Fruit fly (Drosophila melanogaster) Kc167 (cell line): ENCODE results near the gene CG43082.

Source experiments
- Myc ChIP-seq: fragments of >200 bp; optimal IDR thresholded peaks from 2 replicates; lab custom pipeline; 2017; ENCODE audit warnings: missing external identifiers
- Sin3A ChIP-seq: fragments of >200 bp; optimal IDR thresholded peaks from 2 replicates; lab custom pipeline; 2018; ENCODE audit warnings: missing external identifiers
- h ChIP-seq: fragments of >200 bp; optimal IDR thresholded peaks from 3 replicates; lab custom pipeline; 2018; ENCODE audit warnings: missing external identifiers
- insv ChIP-seq: fragments of >200 bp; optimal IDR thresholded peaks from 3 replicates; lab custom pipeline; 2018; ENCODE audit warnings: missing external identifiers
- psq ChIP-seq: fragments of >200 bp; optimal IDR thresholded peaks from 2 replicates; lab custom pipeline; 2017; ENCODE audit warnings: missing external identifiers
- ttk ChIP-seq: sonication (Bioruptor generic); optimal IDR thresholded peaks from 2 replicates; lab custom pipeline; 2017; ENCODE audit warnings: missing external identifiers

The CG43082 gene

dm6 chr3L:15699626-15700337 is 38.1 kb downstream of the CG43082 start, which contains the start of gene comm2:
TSS of gene comm2 (minus strand) at chr3L:15699850.
- TF ChIP-seq insv (no peak), Myc (no peak), Sin3A (lab: Kevin White, UChicago) (no peak), h (lab: Kevin White, UChicago) (no peak), ttk (lab: Kevin White, UChicago) (no peak), psq (no peak)

- no peak for TF ChIP-seq ttk (lab: Kevin White, UChicago)
- TF ChIP-seq Sin3A (lab: Kevin White, UChicago) = no peak
- no peak for TF ChIP-seq h (lab: Kevin White, UChicago)
- TF ChIP-seq Myc = no peak
- TF ChIP-seq psq = no peak
- no peak for TF ChIP-seq insv
These were observed 38.8 kb downstream of the CG43082 start for dm6 chr3L:15700338-15700966.

DNA sequence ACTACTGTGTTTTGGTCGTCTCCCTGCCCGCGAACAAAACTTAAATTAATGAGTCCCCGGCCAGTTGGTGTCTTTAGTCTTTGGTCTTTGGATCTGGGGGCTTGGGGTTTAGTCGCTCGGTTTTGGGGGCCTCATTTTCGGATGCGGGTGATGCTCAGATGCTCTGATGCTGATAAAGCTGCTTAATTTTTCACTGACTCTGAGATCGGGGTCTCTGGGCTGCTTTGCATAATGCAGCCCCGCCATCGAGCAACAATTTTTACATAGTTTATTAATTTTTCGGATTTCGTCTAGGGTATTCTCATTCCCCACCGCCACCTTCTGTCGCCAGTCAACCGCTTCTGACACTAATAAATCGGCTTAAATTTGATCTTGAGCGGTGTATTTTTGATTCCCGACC is 40.5 kb downstream of the CG43082 start:
- TF ChIP-seq psq (no peak), Myc (no peak), ttk (lab: Kevin White, UChicago) (no peak), h (lab: Kevin White, UChicago) (no peak), Sin3A (lab: Kevin White, UChicago) (no peak)

DNA sequence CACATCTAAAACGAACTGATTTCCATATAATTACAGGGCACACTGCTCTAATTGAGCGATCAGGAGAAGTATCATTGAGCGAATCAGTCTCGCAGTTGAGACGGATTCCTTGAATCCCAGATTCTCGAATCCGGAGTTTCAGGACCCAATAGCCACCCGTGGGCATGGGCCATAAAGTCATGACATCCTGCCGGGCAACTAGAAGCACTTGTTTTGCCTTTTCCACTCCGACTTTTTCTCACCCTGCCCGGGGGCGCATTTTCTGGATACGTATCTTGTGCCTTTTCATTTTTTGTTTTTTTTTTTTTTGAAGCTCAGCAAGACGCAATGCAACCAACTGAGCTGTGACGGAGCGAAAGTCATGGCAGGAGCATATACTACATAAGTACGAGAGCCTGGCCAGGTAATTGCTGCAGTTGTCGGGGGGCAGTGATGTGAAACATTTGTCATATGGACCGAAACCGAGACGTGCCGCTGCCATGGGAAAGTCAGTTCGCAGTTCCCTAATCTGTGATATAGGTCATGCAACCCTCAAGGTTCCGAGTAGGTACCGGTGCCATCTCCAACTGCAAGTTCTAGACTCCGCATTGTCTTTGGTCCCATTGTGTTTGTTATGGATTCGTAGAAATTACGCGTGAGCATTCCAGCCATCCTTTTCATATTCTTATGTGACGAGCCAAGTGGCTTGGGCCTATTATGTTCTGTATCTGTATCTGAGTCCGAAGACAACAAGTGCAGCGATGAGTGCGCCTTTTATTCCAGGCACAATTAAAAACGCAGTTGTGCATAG is 41.9 kb downstream of the CG43082 start:
- TF ChIP-seq h (lab: Kevin White, UChicago) = no peak
- TF ChIP-seq Sin3A (lab: Kevin White, UChicago) = no peak
- no peak for TF ChIP-seq Myc
- no peak for TF ChIP-seq ttk (lab: Kevin White, UChicago)
- no peak for TF ChIP-seq insv
- TF ChIP-seq psq = no peak

DNA sequence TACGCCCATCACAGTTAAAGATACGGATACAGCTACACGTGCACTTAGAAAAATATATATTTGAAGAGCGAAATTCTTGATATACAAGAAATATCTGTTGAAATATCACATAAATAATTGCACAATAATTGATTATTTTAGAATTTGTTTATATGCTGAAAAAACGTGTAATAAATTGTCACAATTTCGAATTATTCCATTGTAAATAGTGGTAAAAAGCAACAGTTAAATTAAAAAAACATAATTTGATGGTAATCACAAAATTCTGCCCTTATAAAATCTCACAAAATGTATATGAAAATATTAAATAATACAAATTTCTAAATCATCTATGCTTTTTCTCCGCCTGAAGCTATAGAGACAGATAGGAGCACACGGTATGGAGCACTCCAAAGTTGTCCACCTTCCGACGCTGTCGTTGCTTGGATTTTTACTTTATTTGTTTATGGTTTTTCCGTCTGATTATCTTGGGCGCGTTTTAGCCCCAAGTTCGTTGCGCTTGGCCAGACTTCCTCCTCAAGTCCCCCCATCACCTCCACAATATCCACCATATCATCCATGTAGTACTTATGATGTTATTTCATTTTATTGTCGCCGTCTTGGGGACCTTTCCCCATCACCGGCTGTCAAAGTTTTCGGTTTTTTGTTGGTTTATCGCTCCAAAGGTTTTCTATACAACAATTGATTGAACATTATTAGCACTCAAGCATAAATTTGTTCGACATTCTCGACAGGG is 42.8 kb downstream of the CG43082 start:
- TF ChIP-seq ttk (lab: Kevin White, UChicago) (no peak), h (lab: Kevin White, UChicago) (no peak), Myc (no peak), insv (no peak), Sin3A (lab: Kevin White, UChicago) (no peak), psq (no peak)

DNA sequence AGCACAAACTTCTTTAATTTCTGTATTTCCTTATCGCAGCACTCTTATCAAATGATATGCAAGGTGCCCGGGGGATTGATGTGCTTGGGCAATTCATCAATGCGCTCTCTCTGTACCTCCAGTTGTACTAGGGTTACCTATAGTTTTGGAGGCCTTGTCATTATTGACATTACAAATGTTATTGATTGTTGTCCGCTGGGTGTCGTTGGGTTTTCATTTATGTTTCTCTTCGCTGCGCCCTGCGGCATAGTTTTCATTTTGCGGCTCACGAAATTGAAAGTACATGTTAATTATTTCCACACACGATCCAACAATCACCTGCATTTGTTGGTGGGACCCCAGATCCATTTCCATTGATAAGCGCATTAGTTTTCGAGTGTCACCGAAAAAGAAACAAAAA is 44.5 kb downstream of the CG43082 start:
- no peak for TF ChIP-seq Myc
- TF ChIP-seq ttk (lab: Kevin White, UChicago) = no peak
- TF ChIP-seq insv = no peak
- no peak for TF ChIP-seq Sin3A (lab: Kevin White, UChicago)
- TF ChIP-seq h (lab: Kevin White, UChicago) = no peak
- TF ChIP-seq psq = no peak

DNA sequence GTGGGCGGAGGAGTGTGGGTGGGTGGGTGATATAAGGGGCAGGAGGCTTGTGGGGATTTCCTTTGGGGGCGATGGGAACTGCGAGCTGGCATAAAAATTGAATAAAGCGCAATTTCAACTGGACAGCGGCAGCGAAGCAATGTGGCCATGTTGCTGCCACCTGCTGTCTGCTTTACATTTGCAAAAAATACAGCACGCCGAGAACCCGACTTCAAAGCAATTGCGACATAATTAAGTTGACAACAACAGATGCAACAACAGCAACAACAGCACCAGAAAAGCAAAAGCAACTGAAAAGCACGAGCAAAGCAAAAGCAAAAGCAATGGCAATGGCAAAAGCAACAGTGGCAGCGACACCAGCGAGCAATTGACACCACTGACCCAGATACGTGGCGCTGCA is 46.5 kb downstream of the CG43082 start:
- TF ChIP-seq ttk (lab: Kevin White, UChicago) = no peak

DNA sequence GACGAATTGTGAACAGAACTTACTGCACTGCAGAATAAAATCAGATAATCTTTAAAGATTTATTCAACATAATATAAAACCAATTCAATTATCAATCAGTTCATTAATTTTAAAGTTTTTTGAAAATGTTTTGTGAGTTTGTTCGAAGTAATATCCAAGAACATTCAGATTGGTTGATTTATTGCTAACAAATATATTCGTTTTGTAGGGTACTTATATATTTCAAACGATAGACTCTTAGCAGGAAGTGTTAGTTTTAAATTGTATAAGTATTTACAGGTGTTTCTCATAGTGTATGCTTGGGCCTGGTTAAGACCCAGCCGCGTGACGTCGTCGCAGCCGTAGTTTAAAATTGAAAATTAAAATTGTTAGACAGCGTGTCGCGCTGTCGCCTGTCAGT is 46.9 kb downstream of the CG43082 start:
- TF ChIP-seq Myc = no peak
- TF ChIP-seq h (lab: Kevin White, UChicago) = no peak
- no peak for TF ChIP-seq psq
- TF ChIP-seq Sin3A (lab: Kevin White, UChicago) = no peak
- no peak for TF ChIP-seq ttk (lab: Kevin White, UChicago)
- TF ChIP-seq insv = no peak

- TF ChIP-seq psq (no peak), h (lab: Kevin White, UChicago) (no peak), ttk (lab: Kevin White, UChicago) (no peak), Myc (no peak), insv (no peak), Sin3A (lab: Kevin White, UChicago) (no peak)
These were observed 48.5 kb downstream of the CG43082 start for dm6 chr3L:15710125-15710524.

dm6 chr3L:15711164-15711563 is 49.5 kb downstream of the CG43082 start:
- TF ChIP-seq h (lab: Kevin White, UChicago) (no peak), insv (no peak), ttk (lab: Kevin White, UChicago) (no peak), Sin3A (lab: Kevin White, UChicago) (no peak), Myc (no peak), psq (no peak)
